Worm (Caenorhabditis elegans) whole organism, L3 larva: ENCODE measurements around the gene iglr-2.

Experiments used
- R02D3.7 ChIP-seq: fragments of 150-350 bp; optimal IDR thresholded peaks from 2 replicates; lab custom pipeline; 2014; ENCODE audit warnings: missing biosample characterization, missing genetic modification characterization
- ZK546.5 ChIP-seq: sonication (generic microtip); optimal IDR thresholded peaks from 2 replicates; lab custom pipeline; 2017; ENCODE audit warnings: missing biosample characterization, missing genetic modification characterization
- aly-2 ChIP-seq: fragments of 150-350 bp; optimal IDR thresholded peaks from 2 replicates; lab custom pipeline; 2014; ENCODE audit warnings: missing biosample characterization, missing genetic modification characterization
- ama-1 ChIP-seq: fragments of 150-350 bp; optimal IDR thresholded peaks from 2 replicates; lab custom pipeline; 2018
- ceh-16 ChIP-seq: sonication (generic microtip); optimal IDR thresholded peaks from 2 replicates; lab custom pipeline; 2017; ENCODE audit warnings: missing biosample characterization, missing genetic modification characterization
- ceh-28 ChIP-seq: fragments of 150-350 bp; optimal IDR thresholded peaks from 2 replicates; lab custom pipeline; 2014; ENCODE audit warnings: missing biosample characterization, missing genetic modification reagents, missing genetic modification characterization
- ceh-82 ChIP-seq: fragments of 150-350 bp; optimal IDR thresholded peaks from 2 replicates; lab custom pipeline; 2014; ENCODE audit warnings: missing biosample characterization, missing genetic modification characterization
- daf-12 ChIP-seq: fragments of 150-350 bp; optimal IDR thresholded peaks from 2 replicates; lab custom pipeline; 2014; ENCODE audit warnings: missing biosample characterization, missing genetic modification reagents, missing genetic modification characterization
- egl-27 ChIP-seq: sonication (generic microtip); optimal IDR thresholded peaks from 4 replicates; lab custom pipeline; 2017; ENCODE audit warnings: missing biosample characterization, missing genetic modification reagents, missing genetic modification characterization
- egl-5 ChIP-seq: fragments of 150-350 bp; optimal IDR thresholded peaks from 2 replicates; lab custom pipeline; 2017; ENCODE audit warnings: missing biosample characterization, missing genetic modification reagents, missing genetic modification characterization, inconsistent platforms
- elt-1 ChIP-seq: fragments of 150-350 bp; optimal IDR thresholded peaks from 2 replicates; lab custom pipeline; 2014; ENCODE audit warnings: missing biosample characterization, missing genetic modification characterization
- elt-3 ChIP-seq, 3 experiments: fragments of 150-350 bp in 1 of 3; sonication (generic microtip) in 2 of 3; optimal IDR thresholded peaks; 2 replicates in 2 of 3; 4 replicates in 1 of 3; lab custom pipeline; 2014 to 2017; ENCODE audit warnings: missing biosample characterization in 3 of 3, missing genetic modification characterization in 3 of 3
- fkh-10 ChIP-seq: sonication (generic microtip); optimal IDR thresholded peaks from 2 replicates; lab custom pipeline; 2017; ENCODE audit warnings: missing biosample characterization, missing genetic modification reagents, missing genetic modification characterization
- fkh-2 ChIP-seq: fragments of 150-350 bp; optimal IDR thresholded peaks from 2 replicates; lab custom pipeline; 2014; ENCODE audit warnings: missing biosample characterization, missing genetic modification reagents, missing genetic modification characterization
- fos-1 ChIP-seq: fragments of 150-350 bp; optimal IDR thresholded peaks from 2 replicates; lab custom pipeline; 2014; ENCODE audit warnings: missing biosample characterization, missing genetic modification characterization
- hmg-11 ChIP-seq: sonication (generic microtip); optimal IDR thresholded peaks from 2 replicates; lab custom pipeline; 2016; ENCODE audit warnings: missing genetic modification characterization, missing compliant biosample characterization
- jun-1 ChIP-seq: fragments of 150-350 bp; optimal IDR thresholded peaks from 2 replicates; lab custom pipeline; 2014; ENCODE audit warnings: missing biosample characterization, missing genetic modification reagents, missing genetic modification characterization
- lin-15B ChIP-seq: fragments of 150-350 bp; optimal IDR thresholded peaks from 2 replicates; lab custom pipeline; 2014; ENCODE audit warnings: missing biosample characterization, missing genetic modification characterization
- lin-39 ChIP-seq: fragments of 150-350 bp; optimal IDR thresholded peaks from 2 replicates; lab custom pipeline; 2018; ENCODE audit warnings: missing biosample characterization, missing genetic modification reagents, missing genetic modification characterization
- lsy-12 ChIP-seq: sonication (generic microtip); optimal IDR thresholded peaks from 2 replicates; lab custom pipeline; 2016; ENCODE audit warnings: mild to moderate bottlenecking, missing genetic modification characterization, missing compliant biosample characterization
- mml-1 ChIP-seq: fragments of 150-350 bp; sonication (generic microtip); optimal IDR thresholded peaks from 3 replicates; lab custom pipeline; 2014; ENCODE audit warnings: missing biosample characterization, missing genetic modification characterization
- nfya-1 ChIP-seq: sonication (generic microtip); optimal IDR thresholded peaks from 2 replicates; lab custom pipeline; 2017; ENCODE audit warnings: missing genetic modification characterization, mild to moderate bottlenecking, missing compliant biosample characterization, antibody characterized with exemption, moderate library complexity; ENCODE audit not compliant: insufficient read depth
- nhr-11 ChIP-seq: fragments of 150-350 bp; optimal IDR thresholded peaks from 2 replicates; lab custom pipeline; 2014; ENCODE audit warnings: missing biosample characterization, missing genetic modification characterization
- nhr-23 ChIP-seq: fragments of 150-350 bp; optimal IDR thresholded peaks from 2 replicates; lab custom pipeline; 2014; ENCODE audit warnings: missing biosample characterization, missing genetic modification reagents, missing genetic modification characterization
- nhr-25 ChIP-seq: sonication (generic microtip); optimal IDR thresholded peaks from 2 replicates; lab custom pipeline; 2017; ENCODE audit warnings: missing biosample characterization, missing genetic modification characterization
- nhr-28 ChIP-seq: fragments of 150-350 bp; optimal IDR thresholded peaks from 2 replicates; lab custom pipeline; 2014; ENCODE audit warnings: missing biosample characterization, missing genetic modification characterization
- nhr-67 ChIP-seq: fragments of 150-350 bp; optimal IDR thresholded peaks from 2 replicates; lab custom pipeline; 2014; ENCODE audit warnings: missing biosample characterization, missing genetic modification characterization
- nhr-76 ChIP-seq: fragments of 150-350 bp; sonication (generic microtip); optimal IDR thresholded peaks from 5 replicates; lab custom pipeline; 2014; ENCODE audit warnings: missing biosample characterization, missing genetic modification characterization
- nhr-77 ChIP-seq: fragments of 150-350 bp; optimal IDR thresholded peaks from 2 replicates; lab custom pipeline; 2014; ENCODE audit warnings: missing biosample characterization, missing genetic modification characterization
- pha-4 ChIP-seq: fragments of 150-350 bp; optimal IDR thresholded peaks from 2 replicates; lab custom pipeline; 2014; ENCODE audit warnings: missing biosample characterization, missing genetic modification reagents, missing genetic modification characterization
- pqm-1 ChIP-seq: fragments of 150-350 bp; optimal IDR thresholded peaks from 2 replicates; lab custom pipeline; 2017; ENCODE audit warnings: missing biosample characterization, missing genetic modification characterization, inconsistent platforms
- sea-2 ChIP-seq: fragments of 150-350 bp; sonication (generic microtip); optimal IDR thresholded peaks from 4 replicates; lab custom pipeline; 2014; ENCODE audit warnings: missing biosample characterization, missing genetic modification reagents, missing genetic modification characterization
- skn-1 ChIP-seq: fragments of 150-350 bp; optimal IDR thresholded peaks from 2 replicates; lab custom pipeline; 2014; ENCODE audit warnings: missing biosample characterization, missing genetic modification characterization
- tbx-2 ChIP-seq: sonication (generic microtip); optimal IDR thresholded peaks from 2 replicates; lab custom pipeline; 2016; ENCODE audit warnings: mild to moderate bottlenecking, missing genetic modification characterization, missing compliant biosample characterization
- unc-39 ChIP-seq: sonication (generic microtip); optimal IDR thresholded peaks from 4 replicates; lab custom pipeline; 2017; ENCODE audit warnings: missing biosample characterization, missing genetic modification characterization
- unc-62 ChIP-seq: fragments of 150-350 bp; sonication (generic microtip); optimal IDR thresholded peaks from 4 replicates; lab custom pipeline; 2014; ENCODE audit warnings: missing biosample characterization, missing genetic modification reagents, missing genetic modification characterization
- ztf-4 ChIP-seq: fragments of 150-350 bp; optimal IDR thresholded peaks from 2 replicates; lab custom pipeline; 2014; ENCODE audit warnings: missing biosample characterization, missing genetic modification characterization

The iglr-2 gene

DNA sequence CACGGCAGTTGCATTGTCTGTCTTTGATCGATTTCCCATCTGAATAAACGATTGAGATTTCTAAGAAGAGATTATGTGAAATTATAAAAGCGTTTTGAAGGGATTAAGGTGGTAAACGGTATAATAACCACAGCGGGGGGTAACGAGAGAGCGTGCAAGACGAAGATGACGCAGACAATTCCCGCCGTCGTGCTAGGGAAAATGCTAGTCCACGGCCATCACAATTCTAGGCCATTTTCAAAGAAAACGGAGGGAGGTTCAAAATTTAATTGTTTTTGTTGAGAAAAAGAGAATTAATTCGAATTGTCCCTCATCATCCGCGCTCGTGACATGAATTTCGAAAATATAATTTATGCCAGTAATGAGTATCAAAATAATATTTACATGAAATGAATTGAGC is 12.0 kb downstream of the iglr-2 start, which contains the start of gene F10E9.11 (continued):
- TF ChIP-seq nhr-28 (tag; lab: Kevin White, UChicago) (no peak), pqm-1 (tag; lab: Kevin White, UChicago) (peak; percentile 2), fkh-10 (no peak), egl-5 (tag; lab: Kevin White, UChicago) (peak; percentile 64), ama-1 (peak; percentile 20), ZK546.5 (tag; lab: Kevin White, UChicago) (no peak), elt-3 (tag; optimal IDR thresholded peaks at IDR 0.05; lab: Kevin White, UChicago) (no peak), lin-15B (tag; lab: Kevin White, UChicago) (peak; percentile 84), R02D3.7 (peak; percentile 55), hmg-11 (tag; lab: Kevin White, UChicago) (peak; percentile 61)

DNA sequence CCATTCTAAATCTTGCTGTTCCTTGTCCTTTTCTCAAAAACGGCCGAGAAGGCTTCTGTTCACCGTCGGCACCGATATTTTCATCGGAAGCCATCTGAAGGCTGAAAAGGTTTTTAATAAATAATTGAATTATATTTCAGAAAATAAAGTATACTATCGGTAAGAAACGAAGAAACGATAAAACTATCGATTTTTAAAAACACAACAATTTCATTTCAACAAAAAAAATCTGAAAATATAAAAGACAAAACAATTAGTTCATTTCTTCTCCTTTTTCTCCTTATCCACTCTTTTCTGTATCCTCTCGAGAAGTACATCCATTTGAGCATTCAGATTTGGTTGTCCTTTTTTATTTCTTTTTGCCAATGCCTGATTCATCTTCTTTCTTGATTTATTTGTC is 12.6 kb downstream of the iglr-2 start, which contains the start of gene sas-4:
Gene sas-4, minus strand, starts transcription at position 101 of the 400 bp plus-strand sequence.
- TF ChIP-seq mml-1 (tag; lab: Kevin White, UChicago) (no peak), unc-39 (tag; lab: Kevin White, UChicago) (no peak), daf-12 (tag; lab: Kevin White, UChicago) (no peak), egl-27 (tag; lab: Kevin White, UChicago) (no peak), nhr-28 (tag; lab: Kevin White, UChicago) (no peak), tbx-2 (tag; lab: Kevin White, UChicago) (no peak), aly-2 (no peak), lin-39 (tag; lab: Kevin White, UChicago) (no peak), ZK546.5 (tag; lab: Kevin White, UChicago) (no peak), hmg-11 (tag; lab: Kevin White, UChicago) (no peak), nhr-77 (tag; lab: Kevin White, UChicago) (no peak), fkh-2 (tag; lab: Kevin White, UChicago) (no peak), ztf-4 (tag; lab: Kevin White, UChicago) (no peak), nhr-25 (no peak)

DNA sequence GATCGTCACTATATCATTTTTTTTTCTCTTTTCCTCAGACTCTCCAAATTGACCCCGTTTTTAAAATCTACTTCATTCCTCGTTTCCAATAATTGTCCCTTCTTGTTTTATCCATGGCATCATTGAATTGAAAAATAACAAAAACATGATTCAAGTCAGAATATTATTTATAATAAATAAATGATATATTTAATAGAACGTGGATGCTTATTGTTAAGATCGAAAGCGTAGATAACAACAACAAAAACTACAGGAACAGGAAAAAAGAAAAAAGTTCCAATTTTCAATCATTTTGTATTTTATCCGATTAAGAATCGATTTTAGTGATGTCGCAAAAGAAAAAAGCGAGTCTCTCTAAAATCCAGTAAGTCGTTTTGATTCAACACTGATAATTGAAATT is 18.7 kb downstream of the iglr-2 start, which contains the start of gene F10E9.2:
Gene F10E9.2, plus strand, starts transcription at position 301 of the 400 bp plus-strand sequence.
- no peak for TF ChIP-seq skn-1 (tag; lab: Kevin White, UChicago)

DNA sequence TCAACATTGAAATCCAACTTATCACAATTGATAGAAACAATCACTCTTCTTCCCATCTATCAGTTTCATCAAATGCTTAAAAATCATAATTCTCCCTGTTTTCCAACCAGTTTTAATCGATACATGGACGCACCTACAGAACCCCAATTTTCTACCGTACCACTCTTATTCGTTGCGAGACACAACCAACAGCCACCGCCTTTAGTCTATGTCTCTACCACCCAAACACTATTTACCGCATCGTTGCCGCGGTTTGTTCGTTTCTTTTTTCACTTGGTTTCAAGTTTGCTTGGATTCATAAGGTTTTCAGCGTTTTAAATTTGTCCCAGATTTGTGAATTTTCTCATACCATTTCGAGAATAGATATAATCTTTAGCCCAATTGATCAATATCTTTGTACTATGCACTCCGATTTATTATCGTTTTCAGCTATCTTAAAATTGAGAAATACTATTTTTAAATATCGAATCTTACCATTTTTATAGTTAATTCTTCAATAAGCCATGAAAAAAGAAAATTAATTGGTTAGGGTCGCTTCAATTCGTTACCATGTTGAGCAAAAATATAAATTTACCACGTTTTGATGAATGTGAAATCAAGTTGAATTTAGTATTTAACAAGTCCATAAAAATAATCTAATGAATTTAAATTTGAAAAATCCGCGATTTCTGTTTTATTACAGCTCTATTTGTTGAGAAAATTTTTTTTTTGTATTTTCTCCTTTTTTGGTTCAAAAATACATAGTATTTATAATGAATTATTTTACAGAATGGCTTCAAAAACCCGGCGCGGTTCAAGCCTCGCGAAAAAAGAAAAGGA is 20.7 kb downstream of the iglr-2 start, which contains the start of gene F10E9.3:
Gene F10E9.3, plus strand, starts transcription at position 769 of the 819 bp plus-strand sequence.
- TF ChIP-seq lin-15B (tag; lab: Kevin White, UChicago) = peak; percentile 51
- TF ChIP-seq pha-4 (tag; lab: Kevin White, UChicago) = peak; percentile 62
- TF ChIP-seq nhr-23 (tag; lab: Kevin White, UChicago) = peak; percentile 11
- peak; percentile 94 for TF ChIP-seq nfya-1 (tag; lab: Kevin White, UChicago)
- TF ChIP-seq elt-1 (tag; lab: Kevin White, UChicago) = no peak
- TF ChIP-seq nhr-28 (tag; lab: Kevin White, UChicago) = no peak
- peak; percentile 14 for TF ChIP-seq pqm-1 (tag; lab: Kevin White, UChicago)
- TF ChIP-seq hmg-11 (tag; lab: Kevin White, UChicago) = peak; percentile 28

DNA sequence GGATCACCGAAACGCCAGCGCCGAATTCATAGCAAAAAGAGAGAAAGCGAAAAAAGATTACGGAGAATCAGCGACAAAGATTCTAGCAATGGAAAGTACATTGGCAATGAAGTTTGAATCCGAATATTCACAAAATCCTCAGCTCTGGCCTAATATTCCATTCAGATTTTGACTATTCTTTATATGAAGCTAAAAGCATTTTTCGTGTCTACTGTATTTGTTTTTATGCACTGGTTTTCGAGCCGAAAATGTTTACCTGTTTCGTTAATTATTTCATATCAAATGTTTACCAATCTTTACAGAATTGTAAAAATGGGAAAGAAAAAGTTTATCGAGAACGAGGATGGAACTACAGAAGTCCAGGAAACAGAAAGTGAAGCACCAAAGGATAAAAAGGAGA is 22.9 kb downstream of the iglr-2 start, which contains the start of gene F10E9.4:
Gene F10E9.4, plus strand, starts transcription at position 301 of the 400 bp plus-strand sequence.
- TF ChIP-seq unc-62 (GFP tag; lab: Kevin White, UChicago) (no peak), egl-27 (tag; lab: Kevin White, UChicago) (no peak), sea-2 (GFP tag; lab: Kevin White, UChicago) (no peak), lin-15B (tag; lab: Kevin White, UChicago) (no peak), ceh-82 (tag; lab: Kevin White, UChicago) (no peak), nhr-25 (no peak)

DNA sequence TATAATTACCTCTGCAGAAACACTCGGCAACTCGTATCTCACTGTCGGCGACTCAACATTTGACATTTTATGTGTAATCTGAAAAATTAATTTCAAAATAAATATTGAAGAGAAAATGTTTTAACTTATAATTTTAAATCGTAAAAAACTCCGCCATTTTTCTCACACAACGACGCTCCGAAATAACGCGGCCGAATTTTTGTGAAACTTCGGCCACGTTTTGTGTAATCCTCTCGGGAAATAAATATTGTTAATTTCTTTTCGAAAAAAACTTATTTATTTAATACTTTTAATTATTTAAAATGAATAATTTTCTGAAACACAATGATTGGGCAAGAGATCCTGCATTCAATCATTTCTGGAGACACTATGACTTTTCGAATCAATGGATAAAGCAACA is 23.8 kb downstream of the iglr-2 start, which contains the start of the genes F10E9.7 and F10E9.5:
Gene F10E9.7, minus strand, starts transcription at position 86 of the 400 bp plus-strand sequence.
Gene F10E9.5, plus strand, starts transcription at position 237 of the 400 bp plus-strand sequence.
- TF ChIP-seq nhr-77 (tag; lab: Kevin White, UChicago) (no peak), fkh-10 (peak; percentile 30), fkh-2 (tag; lab: Kevin White, UChicago) (no peak), nhr-67 (tag; lab: Kevin White, UChicago) (peak; percentile 60), daf-12 (tag; lab: Kevin White, UChicago) (no peak), skn-1 (tag; lab: Kevin White, UChicago) (peak; percentile 58), unc-39 (tag; lab: Kevin White, UChicago) (no peak), ceh-16 (tag; lab: Kevin White, UChicago) (no peak), ztf-4 (tag; lab: Kevin White, UChicago) (no peak), lsy-12 (peak; percentile 89), mml-1 (tag; lab: Kevin White, UChicago) (no peak), pha-4 (tag; lab: Kevin White, UChicago) (peak; percentile 96), ceh-28 (tag; lab: Kevin White, UChicago) (peak; percentile 32), lin-39 (tag; lab: Kevin White, UChicago) (peak; percentile 62), egl-27 (tag; lab: Kevin White, UChicago) (no peak), nhr-11 (tag; lab: Kevin White, UChicago) (no peak), ceh-82 (tag; lab: Kevin White, UChicago) (peak; percentile 58), jun-1 (tag; lab: Kevin White, UChicago) (no peak), fos-1 (tag; lab: Kevin White, UChicago) (no peak), unc-62 (GFP tag; lab: Kevin White, UChicago) (no peak), sea-2 (GFP tag; lab: Kevin White, UChicago) (no peak), nhr-28 (tag; lab: Kevin White, UChicago) (no peak), nhr-76 (tag; lab: Kevin White, UChicago) (no peak), nhr-23 (tag; lab: Kevin White, UChicago) (peak; percentile 96), pqm-1 (tag; lab: Kevin White, UChicago) (peak; percentile 27)
